Worm (Caenorhabditis elegans): ENCODE results near the gene W06G6.15.

W06G6.15 gene

DNA sequence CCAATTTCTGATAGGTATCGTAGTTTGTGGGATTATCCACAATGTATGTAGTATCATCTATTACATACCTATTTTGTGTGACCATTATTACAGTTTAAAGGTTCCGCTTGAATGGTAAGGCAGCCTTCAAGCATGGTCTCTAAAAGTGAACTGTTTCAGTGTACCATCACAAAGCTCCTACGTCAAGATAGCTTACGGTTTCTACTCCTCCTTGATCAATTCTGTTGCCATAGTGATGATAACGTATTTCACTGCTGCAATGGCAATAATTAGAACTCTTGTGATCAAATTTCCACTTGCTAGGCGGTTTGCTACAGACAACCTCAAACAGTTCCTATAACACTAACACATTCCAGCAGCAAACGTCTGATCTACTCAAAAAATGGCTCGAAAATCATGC lies 29.0 kb downstream of the W06G6.15 start:
- TF ChIP-seq F49E8.2 (tag; optimal IDR thresholded peaks at IDR 0.05; ENCODE audit: insufficient read depth) = no peak
- TF ChIP-seq ztf-22 (GFP tag; optimal IDR thresholded peaks at IDR 0.05) = no peak
- no peak for TF ChIP-seq zim-3 (tag; optimal IDR thresholded peaks at IDR 0.05)
- TF ChIP-seq C17E4.6 (GFP tag; IDR thresholded peaks at IDR 0.05) = no peak
- no peak for TF ChIP-seq let-526 (GFP tag; IDR thresholded peaks at IDR 0.05)
- no peak for TF ChIP-seq dox-1 (GFP tag; IDR thresholded peaks at IDR 0.05)
- TF ChIP-seq ceh-40 (GFP tag; IDR thresholded peaks at IDR 0.05) = no peak
- no peak for TF ChIP-seq F57C9.4 (tag; optimal IDR thresholded peaks at IDR 0.05)
- no peak for TF ChIP-seq rec-8 (tag; optimal IDR thresholded peaks at IDR 0.05)
- no peak for TF ChIP-seq ceh-27 (GFP tag; optimal IDR thresholded peaks at IDR 0.05)
- no peak for TF ChIP-seq pha-4 (tag; optimal IDR thresholded peaks at IDR 0.05)
- no peak for TF ChIP-seq tbx-9 (tag; optimal IDR thresholded peaks at IDR 0.05; ENCODE audit: borderline replicate concordance)
- TF ChIP-seq T07F8.4 (tag; optimal IDR thresholded peaks at IDR 0.05) = no peak
- no peak for TF ChIP-seq nhr-120 (GFP tag; IDR thresholded peaks at IDR 0.05)
- TF ChIP-seq dpff-1 (tag; optimal IDR thresholded peaks at IDR 0.05) = no peak
- no peak for TF ChIP-seq aptf-2 (GFP tag; conservative IDR thresholded peaks at IDR 0.05)
- no peak for TF ChIP-seq T26A5.8 (tag; optimal IDR thresholded peaks at IDR 0.05)
- TF ChIP-seq aptf-3 (GFP tag; IDR thresholded peaks at IDR 0.05) = no peak
- no peak for TF ChIP-seq sptf-2 (GFP tag; optimal IDR thresholded peaks at IDR 0.05)
- no peak for TF ChIP-seq Y95B8A.8 (GFP tag; IDR thresholded peaks at IDR 0.05)

DNA sequence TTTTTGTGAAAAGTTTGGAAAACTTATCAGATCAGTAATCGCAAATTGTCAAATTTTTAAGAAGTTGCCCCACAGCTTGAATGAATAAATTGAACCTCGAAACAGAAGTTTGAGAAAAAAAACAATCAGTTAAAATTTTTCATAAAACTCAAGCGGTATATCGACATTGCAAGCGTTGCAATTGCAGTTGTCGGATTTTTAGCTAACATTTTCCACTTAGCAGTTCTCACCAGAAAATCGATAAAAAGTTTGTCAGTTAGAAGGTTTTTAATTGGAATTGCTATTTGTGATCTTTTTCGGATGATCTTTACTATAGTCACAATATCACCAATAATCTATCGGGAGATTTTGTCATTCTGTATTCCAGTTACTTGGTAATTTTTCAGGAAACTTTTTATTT lies 31.4 kb downstream of the W06G6.15 start, which contains the start of gene srw-43:
Gene srw-43 (plus strand): TSS at position 301 of the 400 bp plus-strand sequence.
- TF ChIP-seq T07F8.4 (tag; optimal IDR thresholded peaks at IDR 0.05) (no peak), F57A8.1 (GFP tag; optimal IDR thresholded peaks at IDR 0.05) (no peak), ccch-3 (GFP tag; optimal IDR thresholded peaks at IDR 0.05) (no peak), B0261.1 (tag; optimal IDR thresholded peaks at IDR 0.05) (no peak), bed-1 (GFP tag; IDR thresholded peaks at IDR 0.05) (no peak), cebp-1 (GFP tag; IDR thresholded peaks at IDR 0.05) (no peak), cebp-1 (tag; optimal IDR thresholded peaks at IDR 0.05) (no peak), unc-62 (GFP tag; optimal IDR thresholded peaks at IDR 0.05) (no peak), Y95B8A.8 (GFP tag; IDR thresholded peaks at IDR 0.05) (no peak)

DNA sequence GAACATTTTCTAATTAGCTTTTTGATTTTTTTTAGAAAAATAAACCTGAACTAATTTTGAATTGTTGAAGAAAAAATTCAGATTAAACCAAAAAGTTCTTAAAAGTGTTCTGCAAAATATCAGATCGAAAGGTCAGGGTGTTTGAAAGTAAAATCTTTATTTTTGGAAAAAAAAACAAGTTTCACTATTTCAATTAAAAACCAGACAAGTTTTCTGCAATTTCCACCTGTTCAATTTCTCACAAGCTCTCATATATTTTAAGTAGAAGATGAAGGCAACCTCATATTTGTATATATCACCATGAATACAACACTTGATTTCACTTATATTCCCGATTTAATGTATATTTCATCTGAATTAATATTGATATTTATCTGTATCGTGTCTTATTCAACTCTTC lies 32.9 kb downstream of the W06G6.15 start, which contains the start of gene srz-102:
Gene srz-102 (plus strand): TSS at position 301 of the 400 bp plus-strand sequence.
- TF ChIP-seq snpc-1.1 (tag; optimal IDR thresholded peaks at IDR 0.05; ENCODE audit: insufficient read depth) (no peak), xnd-1 (tag; optimal IDR thresholded peaks at IDR 0.05) (no peak), F52B5.7 (tag; optimal IDR thresholded peaks at IDR 0.05) (no peak), tbx-9 (tag; optimal IDR thresholded peaks at IDR 0.05; ENCODE audit: borderline replicate concordance) (no peak), K11D2.4 (GFP tag; IDR thresholded peaks at IDR 0.05) (no peak), ceh-40 (GFP tag; IDR thresholded peaks at IDR 0.05) (no peak), lag-1 (GFP tag; IDR thresholded peaks at IDR 0.05) (no peak), die-1 (tag; optimal IDR thresholded peaks at IDR 0.05) (no peak), Y53F4B.3 (GFP tag; IDR thresholded peaks at IDR 0.05) (no peak), nfya-2 (GFP tag; IDR thresholded peaks at IDR 0.05) (no peak), F57A8.1 (GFP tag; optimal IDR thresholded peaks at IDR 0.05) (no peak), cebp-2 (GFP tag; IDR thresholded peaks at IDR 0.05) (no peak), ztf-22 (GFP tag; optimal IDR thresholded peaks at IDR 0.05) (no peak), madf-10 (tag; optimal IDR thresholded peaks at IDR 0.05) (no peak), unc-130 (GFP tag; optimal IDR thresholded peaks at IDR 0.05) (no peak), T07F8.4 (tag; optimal IDR thresholded peaks at IDR 0.05) (no peak), let-526 (GFP tag; IDR thresholded peaks at IDR 0.05) (no peak), rpc-1 (optimal IDR thresholded peaks at IDR 0.05) (no peak), rpc-1 (tag; optimal IDR thresholded peaks at IDR 0.05) (no peak), nhr-90 (tag; optimal IDR thresholded peaks at IDR 0.05) (no peak)
